Worm (Caenorhabditis elegans) whole organism, L4/young adult: Measurements from ENCODE around the gene lgc-35.

Experiments used
- W03F9.2 ChIP-seq: fragments of 150-350 bp; optimal IDR thresholded peaks from 2 replicates; lab custom pipeline; 2014; ENCODE audit warnings: missing biosample characterization, missing genetic modification characterization
- dao-5 ChIP-seq: sonication (generic microtip); optimal IDR thresholded peaks from 2 replicates; lab custom pipeline; 2016; ENCODE audit warnings: missing genotype, missing genetic modification characterization, moderate library complexity, missing compliant biosample characterization
- him-1 ChIP-seq: sonication (generic microtip); optimal IDR thresholded peaks from 2 replicates; lab custom pipeline; 2016; ENCODE audit warnings: missing genotype, missing genetic modification reagents, missing genetic modification characterization, missing compliant biosample characterization

lgc-35 gene

ce11 chrII:12840057-12840456, at the start of gene lgc-35:
Gene lgc-35 (minus strand): TSS chrII:12840157.
- TF ChIP-seq him-1 (tag; lab: Kevin White, UChicago) (no peak), dao-5 (no peak), W03F9.2 (tag; lab: Kevin White, UChicago) (no peak)

- TF ChIP-seq him-1 (tag; lab: Kevin White, UChicago) (no peak), dao-5 (no peak), W03F9.2 (tag; lab: Kevin White, UChicago) (no peak)
Observed at ce11 chrII:12888471-12888870, 48.5 kb upstream of the lgc-35 start, which contains the start of gene F35C5.3. Gene F35C5.3 (plus strand): TSS chrII:12888771.

- TF ChIP-seq W03F9.2 (tag; lab: Kevin White, UChicago): no peak
- TF ChIP-seq him-1 (tag; lab: Kevin White, UChicago): no peak
- TF ChIP-seq dao-5: no peak
Observed at ce11 chrII:12884972-12885371, 45.0 kb upstream of the lgc-35 start, which contains the start of gene sra-14. Gene sra-14 (plus strand): TSS chrII:12885272.

ce11 chrII:12880406-12880805, 40.4 kb upstream of the lgc-35 start, which contains the start of gene F35C5.1:
Gene F35C5.1 (plus strand): TSS chrII:12880804.
- TF ChIP-seq dao-5: no peak
- no peak for TF ChIP-seq him-1 (tag; lab: Kevin White, UChicago)
- TF ChIP-seq W03F9.2 (tag; lab: Kevin White, UChicago): no peak

DNA sequence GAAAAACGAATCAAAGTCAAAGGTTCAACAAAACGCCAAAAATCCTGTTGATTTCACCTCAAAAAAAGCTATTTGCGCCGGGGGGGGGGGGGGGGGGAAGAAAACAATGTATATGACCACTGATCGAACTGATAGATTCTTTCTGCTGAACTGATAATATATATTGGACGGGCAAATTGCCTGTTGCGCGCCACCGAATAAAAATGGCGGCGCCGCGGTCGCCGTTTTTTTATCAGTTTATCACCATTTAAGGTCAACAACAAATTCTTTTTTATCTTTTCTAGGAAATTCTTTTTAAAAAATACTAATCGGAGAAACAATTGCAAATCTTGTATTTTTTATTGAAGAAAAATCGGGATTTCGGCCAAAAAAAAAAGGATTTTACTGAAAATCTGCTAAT, 39.8 kb upstream of the lgc-35 start:
- no peak for TF ChIP-seq W03F9.2 (tag; lab: Kevin White, UChicago)
- no peak for TF ChIP-seq dao-5
- no peak for TF ChIP-seq him-1 (tag; lab: Kevin White, UChicago)

- TF ChIP-seq dao-5 (no peak), W03F9.2 (tag; lab: Kevin White, UChicago) (no peak), him-1 (tag; lab: Kevin White, UChicago) (no peak)
Observed at ce11 chrII:12878697-12879096, 38.7 kb upstream of the lgc-35 start.

- TF ChIP-seq dao-5 (no peak), W03F9.2 (tag; lab: Kevin White, UChicago) (no peak)
Observed at ce11 chrII:12878071-12878668, 38.2 kb upstream of the lgc-35 start, which contains the start of gene gsy-1. Gene gsy-1 (minus strand): TSS chrII:12878121.

- no peak for TF ChIP-seq dao-5
- TF ChIP-seq him-1 (tag; lab: Kevin White, UChicago): no peak
- no peak for TF ChIP-seq W03F9.2 (tag; lab: Kevin White, UChicago)
Observed at ce11 chrII:12866079-12866478, 26.1 kb upstream of the lgc-35 start.

DNA sequence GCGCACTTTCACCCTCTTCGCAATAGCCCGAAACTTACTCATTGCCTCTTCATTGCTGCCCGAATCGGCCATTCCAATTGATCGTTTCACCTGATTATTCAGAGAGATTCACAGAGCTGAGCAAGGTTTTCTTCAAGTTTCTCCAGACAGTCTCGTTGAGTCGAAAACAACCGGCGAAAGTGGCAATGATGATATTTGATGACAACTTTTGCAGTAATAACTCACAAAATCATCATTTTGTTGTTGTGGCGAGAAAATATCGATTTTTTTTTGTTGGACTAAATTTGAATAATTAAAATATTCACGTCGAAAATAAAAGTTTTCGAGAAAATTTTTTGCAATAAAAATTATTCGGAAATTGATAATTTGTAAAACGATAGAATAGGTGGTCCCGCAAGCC, 25.6 kb upstream of the lgc-35 start, which contains the start of gene snf-5:
snf-5 (minus strand) TSS at position 182 of the 400 bp plus-strand sequence.
- TF ChIP-seq dao-5 (no peak), him-1 (tag; lab: Kevin White, UChicago) (no peak), W03F9.2 (tag; lab: Kevin White, UChicago) (no peak)

DNA sequence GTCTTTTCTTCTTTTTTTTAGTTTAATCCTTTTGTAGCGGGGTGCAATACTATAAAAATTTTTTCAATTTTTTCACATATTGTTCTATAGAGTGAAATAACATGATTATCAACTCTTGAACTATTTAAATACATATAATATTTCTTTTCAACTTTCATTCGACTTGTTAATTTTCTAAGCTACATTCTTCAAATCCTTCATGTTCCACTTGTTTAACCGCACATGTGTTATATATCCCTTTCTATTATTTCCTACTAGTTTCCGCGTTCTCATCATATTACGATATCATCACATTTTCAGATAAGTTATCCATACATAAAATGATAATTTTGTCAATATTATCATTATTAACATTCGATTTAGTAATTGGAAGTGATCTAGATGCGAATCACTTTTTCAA, 15.9 kb upstream of the lgc-35 start, which contains the start of gene Y46G5A.29:
Y46G5A.29 (plus strand) TSS at position 301 of the 400 bp plus-strand sequence.
- no peak for TF ChIP-seq him-1 (tag; lab: Kevin White, UChicago)
- TF ChIP-seq dao-5: no peak
- no peak for TF ChIP-seq W03F9.2 (tag; lab: Kevin White, UChicago)

- TF ChIP-seq dao-5 (no peak), W03F9.2 (tag; lab: Kevin White, UChicago) (no peak), him-1 (tag; lab: Kevin White, UChicago) (no peak)
Observed at ce11 chrII:12850129-12850528, 10.2 kb upstream of the lgc-35 start, which contains the start of gene Y46G5A.28. Gene Y46G5A.28 (plus strand): TSS chrII:12850429.

- TF ChIP-seq W03F9.2 (tag; lab: Kevin White, UChicago): no peak
- no peak for TF ChIP-seq dao-5
- TF ChIP-seq him-1 (tag; lab: Kevin White, UChicago): no peak
Observed at ce11 chrII:12847736-12848135, 7.8 kb upstream of the lgc-35 start, which contains the start of gene pes-10. Gene pes-10 (minus strand): TSS chrII:12847836.

DNA sequence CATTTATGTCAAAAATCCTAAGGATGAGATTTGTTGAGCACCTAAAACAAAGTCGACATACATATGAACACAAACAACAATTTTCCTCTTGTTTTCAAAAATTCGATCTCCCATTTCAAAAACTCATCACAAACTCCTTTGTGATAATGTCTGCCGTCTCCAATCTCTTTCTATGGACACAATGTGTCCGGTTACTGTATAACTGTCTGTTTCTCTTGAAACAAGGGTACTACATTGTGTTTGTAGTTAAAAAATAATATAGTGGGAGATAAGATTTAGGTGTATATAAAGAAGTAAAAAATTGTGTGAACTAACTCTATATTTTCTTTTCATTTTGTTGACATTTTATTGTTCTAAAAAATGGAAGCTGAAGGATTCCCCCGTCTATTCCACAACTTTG, 9.6 kb downstream of the lgc-35 start, which contains the start of gene bcmo-1:
bcmo-1 (plus strand) TSS at position 330 of the 400 bp plus-strand sequence.
- no peak for TF ChIP-seq dao-5
- TF ChIP-seq him-1 (tag; lab: Kevin White, UChicago): no peak
- no peak for TF ChIP-seq W03F9.2 (tag; lab: Kevin White, UChicago)

DNA sequence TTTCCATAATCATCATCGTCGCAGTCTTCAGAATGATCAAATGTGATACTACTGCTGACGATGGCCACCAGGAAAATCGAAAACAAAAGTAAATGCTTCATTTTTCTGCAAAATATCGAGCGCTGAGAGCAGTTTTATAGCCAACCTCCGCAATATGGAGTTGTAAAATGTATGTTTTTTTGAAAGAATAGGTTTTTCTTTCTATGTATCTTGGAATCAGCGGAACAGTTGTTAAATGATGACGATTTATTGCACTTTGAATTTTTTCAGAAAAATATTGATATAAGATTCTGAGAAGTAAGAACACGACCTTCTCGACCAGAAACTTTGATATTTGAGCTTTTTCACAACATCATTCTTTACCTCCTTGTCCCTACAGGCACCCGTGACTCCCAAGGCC, 11.1 kb downstream of the lgc-35 start, which contains the start of gene Y46G5A.23:
Y46G5A.23 (minus strand) TSS at position 101 of the 400 bp plus-strand sequence.
- no peak for TF ChIP-seq W03F9.2 (tag; lab: Kevin White, UChicago)
- no peak for TF ChIP-seq him-1 (tag; lab: Kevin White, UChicago)
- TF ChIP-seq dao-5: no peak
